Worm (Caenorhabditis elegans): ENCODE results near the gene efr-3.

efr-3 gene

DNA sequence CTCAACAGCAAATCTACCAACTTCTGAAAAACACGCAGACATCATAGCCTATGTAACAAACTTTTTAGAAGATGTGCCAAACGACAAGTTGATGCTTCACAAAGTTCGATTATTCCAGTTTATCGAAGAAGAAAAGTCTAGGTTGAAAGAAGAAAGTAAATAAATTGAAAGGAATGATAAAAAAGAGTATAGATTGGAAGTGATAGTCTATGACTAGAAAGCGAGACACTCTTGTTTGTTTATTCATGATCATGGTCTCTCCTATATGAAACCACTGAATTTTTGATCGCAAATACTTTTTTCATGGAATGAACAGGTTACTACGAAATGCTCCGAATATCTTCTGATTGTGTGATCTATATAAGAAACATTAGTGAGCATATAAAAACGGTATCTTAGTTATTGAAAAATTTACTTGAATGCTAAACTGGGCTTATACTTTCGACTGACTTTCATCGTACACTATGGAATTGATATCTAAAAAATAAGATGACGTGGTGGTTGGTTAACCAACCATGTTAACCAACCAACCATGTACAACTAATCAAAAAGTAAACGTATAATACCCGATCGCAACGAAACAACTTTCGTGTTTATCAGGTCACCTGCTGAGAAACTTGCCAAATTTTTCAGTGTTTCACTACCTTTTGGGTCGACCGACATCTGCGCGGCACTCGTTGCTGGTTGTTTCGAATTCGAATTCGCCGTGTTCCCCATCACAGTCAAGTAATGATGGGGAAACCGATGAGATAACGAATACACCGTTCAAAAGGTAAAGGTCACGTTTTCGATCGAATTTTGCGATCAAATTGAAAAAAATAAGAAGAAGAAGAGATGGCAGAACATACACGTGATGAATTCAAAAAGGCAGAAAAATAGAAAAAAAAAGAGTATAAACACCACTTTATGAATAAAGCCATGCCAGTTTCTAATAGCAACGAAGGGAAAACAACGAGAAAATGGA, 24.5 kb upstream of the efr-3 start, which contains the start of gene C32D5.8 (continued):
- TF ChIP-seq efl-3 (GFP tag; optimal IDR thresholded peaks at IDR 0.05): no peak
- TF ChIP-seq hpl-2 (GFP tag; optimal IDR thresholded peaks at IDR 0.05): no peak
- no peak for TF ChIP-seq fos-1 (tag; optimal IDR thresholded peaks at IDR 0.05)
- no peak for TF ChIP-seq unc-62 (GFP tag; optimal IDR thresholded peaks at IDR 0.05)
- TF ChIP-seq vab-15 (tag; optimal IDR thresholded peaks at IDR 0.05): no peak
- no peak for TF ChIP-seq ztf-4 (tag; optimal IDR thresholded peaks at IDR 0.05)
- no peak for TF ChIP-seq rnt-1 (tag; optimal IDR thresholded peaks at IDR 0.05)
- no peak for TF ChIP-seq unc-98 (GFP tag; IDR thresholded peaks at IDR 0.05)
- peak; percentile 47 for TF ChIP-seq nhr-20 (tag; optimal IDR thresholded peaks at IDR 0.05)
- no peak for TF ChIP-seq nhr-11 (tag; optimal IDR thresholded peaks at IDR 0.05)
- no peak for TF ChIP-seq unc-130 (tag; optimal IDR thresholded peaks at IDR 0.05)
- no peak for TF ChIP-seq unc-30 (tag; optimal IDR thresholded peaks at IDR 0.05)
- no peak for TF ChIP-seq xbp-1 (tag; optimal IDR thresholded peaks at IDR 0.05)
- no peak for TF ChIP-seq ceh-8 (GFP tag; optimal IDR thresholded peaks at IDR 0.05)
- TF ChIP-seq elt-3 (tag; optimal IDR thresholded peaks at IDR 0.05): peak in 1 of 6 experiments; percentile 21
- TF ChIP-seq swsn-7 (tag; optimal IDR thresholded peaks at IDR 0.05): no peak
- peak; percentile 37 for TF ChIP-seq blmp-1 (tag; optimal IDR thresholded peaks at IDR 0.05)
- no peak for TF ChIP-seq dsc-1 (tag; optimal IDR thresholded peaks at IDR 0.05)
- TF ChIP-seq egl-13 (tag; optimal IDR thresholded peaks at IDR 0.05): no peak
- TF ChIP-seq snu-23 (GFP tag; optimal IDR thresholded peaks at IDR 0.05): peak; percentile 28
- peak; percentile 32 for TF ChIP-seq fkh-8 (tag; optimal IDR thresholded peaks at IDR 0.05)
- peak; percentile 69 for TF ChIP-seq nhr-85 (tag)
- no peak for TF ChIP-seq mab-9 (GFP tag; IDR thresholded peaks at IDR 0.05)
- no peak for TF ChIP-seq snpc-4 (tag; optimal IDR thresholded peaks at IDR 0.05)
- no peak for TF ChIP-seq fkh-10 (GFP tag; optimal IDR thresholded peaks at IDR 0.05)
- no peak for TF ChIP-seq skn-1 (tag; optimal IDR thresholded peaks at IDR 0.05)
- TF ChIP-seq C16A3.4 (tag; optimal IDR thresholded peaks at IDR 0.05): no peak
- no peak for TF ChIP-seq lin-13 (GFP tag; optimal IDR thresholded peaks at IDR 0.05)
- no peak for TF ChIP-seq nhr-47 (tag; optimal IDR thresholded peaks at IDR 0.05)
- TF ChIP-seq mef-2 (tag; optimal IDR thresholded peaks at IDR 0.05): no peak
- TF ChIP-seq efl-1 (optimal IDR thresholded peaks at IDR 0.05): no peak
- peak in 1 of 2 experiments; percentile 79 for TF ChIP-seq efl-1 (GFP tag; optimal IDR thresholded peaks at IDR 0.05 in 1 of 2)
- no peak for TF ChIP-seq sup-37 (GFP tag; optimal IDR thresholded peaks at IDR 0.05)
- TF ChIP-seq hlh-4 (tag; optimal IDR thresholded peaks at IDR 0.05): no peak
- TF ChIP-seq nhr-28 (tag; optimal IDR thresholded peaks at IDR 0.05): no peak
- TF ChIP-seq nhr-19 (GFP tag; conservative IDR thresholded peaks at IDR 0.05): no peak
- TF ChIP-seq C34B4.2 (tag; optimal IDR thresholded peaks at IDR 0.05): no peak
- no peak for TF ChIP-seq fkh-4 (tag; optimal IDR thresholded peaks at IDR 0.05; ENCODE audit: borderline replicate concordance)
- no peak for TF ChIP-seq tbx-2 (tag; optimal IDR thresholded peaks at IDR 0.05)
- TF ChIP-seq mep-1 (tag; optimal IDR thresholded peaks at IDR 0.05): peak; percentile 37
- TF ChIP-seq lsy-2 (tag; optimal IDR thresholded peaks at IDR 0.05): no peak
- TF ChIP-seq nhr-90 (tag; optimal IDR thresholded peaks at IDR 0.05; ENCODE audit: poor library complexity): no peak
- TF ChIP-seq ceh-88 (GFP tag; IDR thresholded peaks at IDR 0.05): no peak
- TF ChIP-seq jun-1 (tag; optimal IDR thresholded peaks at IDR 0.05): no peak
- no peak for TF ChIP-seq ces-1 (GFP tag; optimal IDR thresholded peaks at IDR 0.05)
- no peak for TF ChIP-seq pax-3 (tag; optimal IDR thresholded peaks at IDR 0.05)
- TF ChIP-seq aha-1 (tag; optimal IDR thresholded peaks at IDR 0.05): no peak
- peak; percentile 26 for TF ChIP-seq nhr-71 (tag; optimal IDR thresholded peaks at IDR 0.05)

All from whole organism, L1 larva.